Fruit fly (Drosophila melanogaster): ENCODE results near the gene Or65b.

- TF ChIP-seq Dif (GFP tag; optimal IDR thresholded peaks at IDR 0.05; ENCODE audit: partially characterized antibody) (no peak), Dfd (GFP tag; optimal IDR thresholded peaks at IDR 0.05) (no peak), psq (GFP tag; optimal IDR thresholded peaks at IDR 0.05) (peak; percentile 24), N (GFP tag; optimal IDR thresholded peaks at IDR 0.05) (no peak), Myc (optimal IDR thresholded peaks at IDR 0.05) (no peak), Hr78 (GFP tag; optimal IDR thresholded peaks at IDR 0.05) (no peak), lola (GFP tag; optimal IDR thresholded peaks at IDR 0.05) (no peak), CG9705 (GFP tag; optimal IDR thresholded peaks at IDR 0.05) (peak; percentile 7), Abd-B (GFP tag; optimal IDR thresholded peaks at IDR 0.05) (no peak), Vsx2 (GFP tag; optimal IDR thresholded peaks at IDR 0.05; ENCODE audit: partially characterized antibody) (no peak), ey (GFP tag; optimal IDR thresholded peaks at IDR 0.05) (peak; percentile 53), br (GFP tag; optimal IDR thresholded peaks at IDR 0.05) (peak; percentile 45), h (GFP tag; optimal IDR thresholded peaks at IDR 0.05) (peak; percentile 74), Hr83 (GFP tag; optimal IDR thresholded peaks at IDR 0.05; ENCODE audit: poor library complexity, severe bottlenecking) (no peak)
Observed at dm6 chr3L:6358501-6358900, 33.1 kb downstream of the Or65b start.

Data from whole organism, wandering third instar larva.